Worm (Caenorhabditis elegans) whole organism, L4 larva: ENCODE measurements around the gene inf-1.

Experiments used
- F37D6.2 ChIP-seq: sonication (generic microtip); optimal IDR thresholded peaks from 2 replicates; lab custom pipeline; 2016; ENCODE audit warnings: mild to moderate bottlenecking, missing genetic modification characterization, missing compliant biosample characterization
- T20F7.1 ChIP-seq: fragments of 200-800 bp; sonication (Bioruptor generic); optimal IDR thresholded peaks from 2 replicates; lab custom pipeline; 2018; ENCODE audit warnings: mild to moderate bottlenecking, missing genetic modification characterization, missing compliant biosample characterization
- ZK546.5 ChIP-seq, 2 experiments: sonication (generic microtip); optimal IDR thresholded peaks; 2 replicates each; lab custom pipeline; 2017; ENCODE audit warnings: missing biosample characterization in 2 of 2, missing genetic modification characterization in 2 of 2
- aha-1 ChIP-seq: fragments of 150-350 bp; peaks from one replicate; lab custom pipeline; 2014; ENCODE audit warnings: missing biosample characterization, missing genetic modification characterization
- ceh-28 ChIP-seq: fragments of 150-350 bp; optimal IDR thresholded peaks from 2 replicates; lab custom pipeline; 2014; ENCODE audit warnings: missing biosample characterization, missing genetic modification reagents, missing genetic modification characterization
- ceh-44 ChIP-seq: fragments of 200-800 bp; sonication (Bioruptor generic); IDR thresholded peaks from 2 replicates; pipeline ENCODE4 v1.3.6; 2022; ENCODE audit warnings: missing genetic modification reagents, missing genetic modification characterization, missing compliant biosample characterization
- daf-16 ChIP-seq, 3 experiments: sonication (generic microtip); optimal IDR thresholded peaks; 2 replicates each; lab custom pipeline; 2016 to 2017; ENCODE audit warnings: missing genetic modification characterization in 3 of 3, missing genetic modification reagents in 3 of 3, mild to moderate bottlenecking in 2 of 3, missing compliant biosample characterization in 2 of 3, missing biosample characterization in 1 of 3, moderate library complexity in 1 of 3
- daf-8 ChIP-seq: fragments of 200-800 bp; sonication (Bioruptor generic); IDR thresholded peaks from 2 replicates; pipeline ENCODE4 v1.3.6; 2022; ENCODE audit warnings: missing genetic modification characterization, missing compliant biosample characterization
- dmd-6 ChIP-seq: fragments of 200-800 bp; sonication (Bioruptor generic); IDR thresholded peaks from 2 replicates; pipeline ENCODE4 v1.3.6; 2022; ENCODE audit warnings: missing genetic modification reagents, missing genetic modification characterization, missing compliant biosample characterization
- dmd-9 ChIP-seq: fragments of 200-800 bp; sonication (Bioruptor generic); IDR thresholded peaks from 2 replicates; pipeline ENCODE4 v1.3.6; 2022; ENCODE audit warnings: missing genetic modification reagents, missing genetic modification characterization, missing compliant biosample characterization
- duxl-1 ChIP-seq: sonication (generic microtip); optimal IDR thresholded peaks from 2 replicates; lab custom pipeline; 2016; ENCODE audit warnings: mild to moderate bottlenecking, missing genetic modification characterization, moderate library complexity, missing compliant biosample characterization; ENCODE audit not compliant: poor library complexity
- dve-1 ChIP-seq: sonication (generic microtip); optimal IDR thresholded peaks from 2 replicates; lab custom pipeline; 2017; ENCODE audit warnings: antibody characterized with exemption, mild to moderate bottlenecking, missing genetic modification characterization, missing compliant biosample characterization; ENCODE audit not compliant: insufficient read depth
- egl-27 ChIP-seq: sonication (generic microtip); optimal IDR thresholded peaks from 3 replicates; lab custom pipeline; 2017; ENCODE audit warnings: missing biosample characterization, missing genetic modification reagents, missing genetic modification characterization
- hif-1 ChIP-seq, 2 experiments: sonication (generic microtip); optimal IDR thresholded peaks; 2 replicates each; lab custom pipeline; 2016 to 2017; ENCODE audit warnings: missing compliant biosample characterization in 2 of 2, missing genetic modification characterization in 2 of 2, missing genetic modification reagents in 2 of 2, missing genotype in 2 of 2, mild to moderate bottlenecking in 1 of 2
- hlh-11 ChIP-seq: fragments of 200-800 bp; sonication (Bioruptor generic); optimal IDR thresholded peaks from 2 replicates; lab custom pipeline; 2018; ENCODE audit warnings: mild to moderate bottlenecking, missing genetic modification characterization, missing compliant biosample characterization
- hlh-30 ChIP-seq: sonication (generic microtip); optimal IDR thresholded peaks from 2 replicates; lab custom pipeline; 2017; ENCODE audit warnings: antibody characterized with exemption, mild to moderate bottlenecking, missing genetic modification characterization, missing compliant biosample characterization; ENCODE audit not compliant: insufficient read depth
- jun-1 ChIP-seq: fragments of 150-350 bp; optimal IDR thresholded peaks from 2 replicates; lab custom pipeline; 2014; ENCODE audit warnings: missing biosample characterization, missing genetic modification reagents, missing genetic modification characterization
- lim-7 ChIP-seq: fragments of 200-800 bp; sonication (Bioruptor generic); IDR thresholded peaks from 2 replicates; pipeline ENCODE4 v1.3.6; 2022; ENCODE audit warnings: missing genetic modification characterization, missing compliant biosample characterization
- lin-29 ChIP-seq: fragments of 200-800 bp; sonication (Bioruptor generic); IDR thresholded peaks from 2 replicates; pipeline ENCODE4 v1.3.6; 2022; ENCODE audit warnings: missing genetic modification reagents, missing genetic modification characterization, missing compliant biosample characterization
- lin-38 ChIP-seq: fragments of 200-800 bp; sonication (Bioruptor generic); IDR thresholded peaks from 2 replicates; pipeline ENCODE4 v1.3.6; 2022; ENCODE audit warnings: missing genetic modification reagents, missing genetic modification characterization, missing compliant biosample characterization
- lir-3 ChIP-seq: sonication (generic microtip); optimal IDR thresholded peaks from 2 replicates; lab custom pipeline; 2016; ENCODE audit warnings: mild to moderate bottlenecking, missing genetic modification characterization, missing compliant biosample characterization
- lsy-2 ChIP-seq, 2 experiments: fragments of 150-350 bp in 1 of 2; sonication (generic microtip) in 1 of 2; optimal IDR thresholded peaks; 2 replicates each; lab custom pipeline; 2014 to 2017; ENCODE audit warnings: missing biosample characterization in 2 of 2, missing genetic modification characterization in 2 of 2
- madf-5 ChIP-seq, 2 experiments: fragments of 200-800 bp; sonication (Bioruptor generic); IDR thresholded peaks; 2 replicates each; pipeline ENCODE4 v1.3.6; 2022; ENCODE audit warnings: missing compliant biosample characterization in 2 of 2, missing genetic modification characterization in 2 of 2
- mdl-1 ChIP-seq, 2 experiments: fragments of 150-350 bp in 1 of 2; sonication (generic microtip) in 1 of 2; optimal IDR thresholded peaks; 2 replicates each; lab custom pipeline; 2014 to 2017; ENCODE audit warnings: missing biosample characterization in 2 of 2, missing genetic modification characterization in 2 of 2
- mep-1 ChIP-seq: fragments of 150-350 bp; sonication (generic microtip); optimal IDR thresholded peaks from 3 replicates; lab custom pipeline; 2014; ENCODE audit warnings: missing biosample characterization, missing genetic modification characterization
- mes-2 ChIP-seq: sonication (generic microtip); optimal IDR thresholded peaks from 2 replicates; lab custom pipeline; 2016; ENCODE audit warnings: missing genotype, mild to moderate bottlenecking, missing genetic modification characterization, missing compliant biosample characterization; ENCODE audit not compliant: poor library complexity, severe bottlenecking
- nhr-10 ChIP-seq: fragments of 150-350 bp; optimal IDR thresholded peaks from 2 replicates; lab custom pipeline; 2014; ENCODE audit warnings: missing biosample characterization, missing genetic modification characterization
- nhr-102 ChIP-seq: sonication (generic microtip); optimal IDR thresholded peaks from 2 replicates; lab custom pipeline; 2016; ENCODE audit warnings: mild to moderate bottlenecking, missing genetic modification characterization, moderate library complexity, missing compliant biosample characterization
- nhr-25 ChIP-seq: sonication (generic microtip); optimal IDR thresholded peaks from 2 replicates; lab custom pipeline; 2017; ENCODE audit warnings: missing genetic modification characterization, mild to moderate bottlenecking, missing compliant biosample characterization, antibody characterized with exemption, moderate library complexity, borderline replicate concordance; ENCODE audit not compliant: insufficient read depth
- nhr-28 ChIP-seq: fragments of 150-350 bp; optimal IDR thresholded peaks from 2 replicates; lab custom pipeline; 2014; ENCODE audit warnings: missing biosample characterization, missing genetic modification characterization
- nhr-41 ChIP-seq: fragments of 200-800 bp; sonication (Bioruptor generic); IDR thresholded peaks from 2 replicates; pipeline ENCODE4 v1.3.6; 2022; ENCODE audit warnings: missing genetic modification reagents, missing genetic modification characterization, missing compliant biosample characterization
- nhr-48 ChIP-seq: sonication (generic microtip); optimal IDR thresholded peaks from 2 replicates; lab custom pipeline; 2016; ENCODE audit warnings: mild to moderate bottlenecking, missing genetic modification characterization, missing compliant biosample characterization
- nhr-6 ChIP-seq: fragments of 150-350 bp; optimal IDR thresholded peaks from 2 replicates; lab custom pipeline; 2014; ENCODE audit warnings: missing biosample characterization, missing genetic modification characterization
- php-3 ChIP-seq: fragments of 200-800 bp; sonication (Bioruptor generic); IDR thresholded peaks from 2 replicates; pipeline ENCODE4 v1.3.6; 2022; ENCODE audit warnings: missing genetic modification reagents, missing genetic modification characterization, missing compliant biosample characterization
- pqm-1 ChIP-seq: sonication (generic microtip); optimal IDR thresholded peaks from 2 replicates; lab custom pipeline; 2017; ENCODE audit warnings: missing biosample characterization, missing genetic modification characterization
- saeg-2 ChIP-seq: fragments of 200-800 bp; sonication (Bioruptor generic); IDR thresholded peaks from 2 replicates; pipeline ENCODE4 v1.3.6; 2022; ENCODE audit warnings: missing genetic modification reagents, missing genetic modification characterization, missing compliant biosample characterization
- sdz-12 ChIP-seq: fragments of 200-800 bp; sonication (Bioruptor generic); optimal IDR thresholded peaks from 2 replicates; lab custom pipeline; 2018; ENCODE audit warnings: mild to moderate bottlenecking, missing genetic modification characterization, missing compliant biosample characterization
- skn-1 ChIP-seq: fragments of 150-350 bp; optimal IDR thresholded peaks from 2 replicates; lab custom pipeline; 2014; ENCODE audit warnings: missing biosample characterization, missing genetic modification characterization
- snpc-1.2 ChIP-seq: fragments of 200-800 bp; sonication (Bioruptor generic); IDR thresholded peaks from 2 replicates; pipeline ENCODE4 v1.3.6; 2022; ENCODE audit warnings: missing genetic modification reagents, missing genetic modification characterization, missing compliant biosample characterization
- spr-3 ChIP-seq: fragments of 200-800 bp; sonication (Bioruptor generic); optimal IDR thresholded peaks from 2 replicates; lab custom pipeline; 2018; ENCODE audit warnings: mild to moderate bottlenecking, missing genetic modification characterization, missing compliant biosample characterization
- unc-130 ChIP-seq: sonication (generic microtip); optimal IDR thresholded peaks from 2 replicates; lab custom pipeline; 2016; ENCODE audit warnings: missing genetic modification reagents, missing genetic modification characterization, missing compliant biosample characterization
- unc-62 ChIP-seq, 3 experiments: fragments of 150-350 bp in 1 of 3; sonication (generic microtip); optimal IDR thresholded peaks in 2 of 3; peaks in 1 of 3; 1 replicate in 1 of 3; 2 replicates in 2 of 3; lab custom pipeline; 2014 to 2017; ENCODE audit warnings: missing biosample characterization in 3 of 3, missing genetic modification characterization in 3 of 3, missing genetic modification reagents in 3 of 3, missing genotype in 1 of 3
- vab-7 ChIP-seq: fragments of 200-800 bp; sonication (Bioruptor generic); IDR thresholded peaks from 2 replicates; pipeline ENCODE4 v1.3.6; 2022; ENCODE audit warnings: missing genetic modification reagents, missing genetic modification characterization, missing compliant biosample characterization
- zfp-2 ChIP-seq: sonication (generic microtip); optimal IDR thresholded peaks from 2 replicates; lab custom pipeline; 2016; ENCODE audit warnings: mild to moderate bottlenecking, missing genetic modification characterization, missing compliant biosample characterization
- zfp-3 ChIP-seq: fragments of 200-800 bp; sonication (Bioruptor generic); conservative IDR thresholded peaks from 2 replicates; pipeline ENCODE4 v1.3.6; 2022; ENCODE audit warnings: missing genetic modification reagents, missing genetic modification characterization, missing compliant biosample characterization
- ztf-7 ChIP-seq: fragments of 150-350 bp; optimal IDR thresholded peaks from 2 replicates; lab custom pipeline; 2014; ENCODE audit warnings: missing biosample characterization, missing genetic modification characterization

The inf-1 gene

DNA sequence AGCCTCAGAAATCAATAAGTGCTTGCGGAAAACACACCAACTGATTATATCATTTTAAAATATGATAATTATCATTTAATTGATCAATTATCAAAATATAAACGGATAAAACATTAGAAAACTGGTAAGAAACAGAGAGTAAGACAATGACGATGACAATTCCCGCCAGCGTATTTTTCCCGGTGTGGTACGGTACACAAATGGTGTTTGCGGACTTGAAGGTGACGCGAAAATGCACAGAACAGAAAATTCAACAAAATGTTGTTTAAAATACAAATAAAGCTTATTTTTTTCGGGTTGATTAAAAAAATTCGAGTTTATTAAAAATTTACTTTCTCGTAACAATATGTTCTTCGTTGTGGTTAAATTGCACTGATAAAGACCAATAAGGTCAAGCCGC is 31.2 kb downstream of the inf-1 start (continued):
- TF ChIP-seq dve-1 (tag; lab: Kevin White, UChicago) (peak; percentile 57), duxl-1 (tag; lab: Kevin White, UChicago) (no peak), nhr-102 (tag; lab: Kevin White, UChicago) (no peak), ceh-44 (GFP tag; lab: Robert Waterston, UW) (no peak), skn-1 (no peak), lin-38 (GFP tag; lab: Robert Waterston, UW) (peak; percentile 56), nhr-28 (tag; lab: Kevin White, UChicago) (no peak), mdl-1 (tag; optimal IDR thresholded peaks at IDR 0.05; lab: Kevin White, UChicago) (no peak), lim-7 (GFP tag; lab: Robert Waterston, UW) (no peak), lsy-2 (tag; optimal IDR thresholded peaks at IDR 0.05; lab: Kevin White, UChicago) (peak; percentile 57 to 98), zfp-3 (GFP tag; lab: Robert Waterston, UW) (no peak), lir-3 (tag; lab: Kevin White, UChicago) (no peak), spr-3 (GFP tag; lab: Kevin White, UChicago) (no peak), vab-7 (GFP tag; lab: Robert Waterston, UW) (no peak), ceh-28 (tag; lab: Kevin White, UChicago) (no peak), jun-1 (tag; lab: Kevin White, UChicago) (no peak), nhr-25 (tag; lab: Kevin White, UChicago) (no peak), daf-8 (GFP tag; lab: Robert Waterston, UW) (no peak), unc-130 (peak; percentile 77), php-3 (GFP tag; lab: Robert Waterston, UW) (no peak), snpc-1.2 (GFP tag; lab: Robert Waterston, UW) (no peak), dmd-9 (GFP tag; lab: Robert Waterston, UW) (no peak), sdz-12 (GFP tag; lab: Kevin White, UChicago) (no peak), ZK546.5 (tag; optimal IDR thresholded peaks at IDR 0.05; lab: Kevin White, UChicago) (no peak), unc-62 (GFP tag; optimal IDR thresholded peaks at IDR 0.05 in 1 of 2; lab: Kevin White, UChicago) (no peak), unc-62 (tag; optimal IDR thresholded peaks at IDR 0.05; lab: Kevin White, UChicago) (no peak), egl-27 (tag; lab: Kevin White, UChicago) (no peak), nhr-10 (tag; lab: Kevin White, UChicago) (no peak), hlh-30 (tag; lab: Kevin White, UChicago) (peak; percentile 5), zfp-2 (tag; lab: Kevin White, UChicago) (no peak), madf-5 (GFP tag; IDR thresholded peaks at IDR 0.05; lab: Robert Waterston, UW) (no peak), F37D6.2 (tag; lab: Kevin White, UChicago) (no peak), lin-29 (GFP tag; lab: Robert Waterston, UW) (no peak), nhr-41 (GFP tag; lab: Robert Waterston, UW) (no peak)
- TF ChIP-seq, all 104 proteins: peak for 15

- TF ChIP-seq ztf-7 (peak; percentile 28), mep-1 (tag; lab: Kevin White, UChicago) (peak; percentile 10), spr-3 (GFP tag; lab: Kevin White, UChicago) (no peak), aha-1 (tag; lab: Kevin White, UChicago) (peak; percentile 12), nhr-25 (tag; lab: Kevin White, UChicago) (no peak), T20F7.1 (GFP tag; lab: Kevin White, UChicago) (peak; percentile 71), lsy-2 (tag; optimal IDR thresholded peaks at IDR 0.05; lab: Kevin White, UChicago) (peak in 1 of 2 experiments; percentile 78), daf-16 (GFP tag; optimal IDR thresholded peaks at IDR 0.05; lab: Kevin White, UChicago) (peak in 1 of 2 experiments; percentile 72), daf-16 (tag; optimal IDR thresholded peaks at IDR 0.05; lab: Kevin White, UChicago) (peak; percentile 55), hlh-11 (tag; lab: Kevin White, UChicago) (peak; percentile 78), unc-62 (GFP tag; optimal IDR thresholded peaks at IDR 0.05 in 1 of 2; lab: Kevin White, UChicago) (no peak), unc-62 (tag; optimal IDR thresholded peaks at IDR 0.05; lab: Kevin White, UChicago) (no peak), mes-2 (peak; percentile 23), nhr-28 (tag; lab: Kevin White, UChicago) (peak; percentile 68), saeg-2 (no peak), nhr-48 (tag; lab: Kevin White, UChicago) (peak; percentile 5), hif-1 (tag; optimal IDR thresholded peaks at IDR 0.05; lab: Kevin White, UChicago) (peak; percentile 62 to 97), dmd-6 (peak; percentile 38), lir-3 (tag; lab: Kevin White, UChicago) (no peak), pqm-1 (tag; lab: Kevin White, UChicago) (peak; percentile 44), nhr-6 (tag; lab: Kevin White, UChicago) (no peak), dve-1 (tag; lab: Kevin White, UChicago) (peak; percentile 55), hlh-30 (tag; lab: Kevin White, UChicago) (peak; percentile 87)
Observed at ce11 chrIII:6961937-6962504, 32.1 kb downstream of the inf-1 start, which contains the start of the genes rpn-6.1 and F57B9.1. TSS of gene rpn-6.1 (minus strand) at chrIII:6962001. TSS of gene F57B9.1 (plus strand) at chrIII:6962090.
